Worm (Caenorhabditis elegans) whole organism, late embryonic: ENCODE results near the gene ceh-63.

Experiments
- T23F11.4 ChIP-seq: fragments of 200-800 bp; sonication (Bioruptor generic); optimal IDR thresholded peaks from 2 replicates; lab custom pipeline; 2018; ENCODE audit warnings: mild to moderate bottlenecking, missing genetic modification characterization, missing compliant biosample characterization
- ama-1 ChIP-seq: fragments of 150-350 bp; optimal IDR thresholded peaks from 2 replicates; lab custom pipeline; 2014
- ceh-30 ChIP-seq: fragments of 150-350 bp; optimal IDR thresholded peaks from 2 replicates; lab custom pipeline; 2014; ENCODE audit warnings: missing biosample characterization, missing genetic modification characterization
- ceh-31 ChIP-seq: sonication (generic microtip); optimal IDR thresholded peaks from 2 replicates; lab custom pipeline; 2016; ENCODE audit warnings: missing genetic modification characterization, missing compliant biosample characterization
- ceh-48 ChIP-seq: sonication (generic microtip); optimal IDR thresholded peaks from 2 replicates; lab custom pipeline; 2016; ENCODE audit warnings: missing genetic modification characterization, inconsistent platforms, missing compliant biosample characterization
- elt-4 ChIP-seq: sonication (generic microtip); optimal IDR thresholded peaks from 2 replicates; lab custom pipeline; 2016; ENCODE audit warnings: missing genetic modification characterization, missing compliant biosample characterization
- fkh-10 ChIP-seq: fragments of 150-350 bp; optimal IDR thresholded peaks from 2 replicates; lab custom pipeline; 2014; ENCODE audit warnings: missing biosample characterization, missing genetic modification reagents, missing genetic modification characterization
- hlh-6 ChIP-seq: sonication (generic microtip); optimal IDR thresholded peaks from 2 replicates; lab custom pipeline; 2016; ENCODE audit warnings: missing genotype, missing genetic modification characterization, missing compliant biosample characterization
- mec-3 ChIP-seq: sonication (generic microtip); optimal IDR thresholded peaks from 2 replicates; lab custom pipeline; 2016; ENCODE audit warnings: borderline replicate concordance, missing genetic modification characterization, missing compliant biosample characterization
- pha-2 ChIP-seq: sonication (generic microtip); optimal IDR thresholded peaks from 2 replicates; lab custom pipeline; 2017; ENCODE audit warnings: mild to moderate bottlenecking, missing genetic modification characterization, missing compliant biosample characterization
- ref-2 ChIP-seq: sonication (generic microtip); optimal IDR thresholded peaks from 2 replicates; lab custom pipeline; 2016; ENCODE audit warnings: missing genetic modification characterization, missing compliant biosample characterization
- tbx-2 ChIP-seq: sonication (generic microtip); optimal IDR thresholded peaks from 2 replicates; lab custom pipeline; 2016; ENCODE audit warnings: missing genetic modification characterization, missing compliant biosample characterization
- unc-3 ChIP-seq, 2 experiments: fragments of 200-800 bp in 1 of 2; sonication (Bioruptor generic) in 1 of 2; sonication (generic microtip) in 1 of 2; conservative IDR thresholded peaks in 1 of 2; optimal IDR thresholded peaks in 1 of 2; 2 replicates each; pipeline versions ENCODE4 v1.3.6 to Lab custom; 2016 to 2022; ENCODE audit warnings: missing compliant biosample characterization in 2 of 2, missing genetic modification characterization in 2 of 2, missing genetic modification reagents in 1 of 2
- unc-55 ChIP-seq: sonication (generic microtip); optimal IDR thresholded peaks from 2 replicates; lab custom pipeline; 2017; ENCODE audit warnings: missing biosample characterization, missing genetic modification reagents, missing genetic modification characterization
- unc-86 ChIP-seq: sonication (generic microtip); optimal IDR thresholded peaks from 2 replicates; lab custom pipeline; 2016; ENCODE audit warnings: missing genetic modification characterization, missing compliant biosample characterization
- ztf-16 ChIP-seq: sonication (generic microtip); optimal IDR thresholded peaks from 2 replicates; lab custom pipeline; 2017; ENCODE audit warnings: missing genetic modification characterization, missing compliant biosample characterization

ceh-63 gene

ce11 chrX:3625599-3625998 lies 48.3 kb downstream of the ceh-63 start:
- TF ChIP-seq ceh-48 (tag; lab: Kevin White, UChicago) (no peak), hlh-6 (tag; lab: Kevin White, UChicago) (no peak), ceh-30 (no peak), elt-4 (no peak), ceh-31 (no peak), ama-1 (lab: Kevin White, UChicago) (no peak), mec-3 (no peak), pha-2 (tag; lab: Kevin White, UChicago) (no peak), ref-2 (tag; lab: Kevin White, UChicago) (no peak), fkh-10 (GFP tag; lab: Kevin White, UChicago) (no peak), ztf-16 (tag; lab: Kevin White, UChicago) (no peak), unc-55 (GFP tag; lab: Kevin White, UChicago) (no peak)

- TF ChIP-seq unc-3 (GFP tag; conservative IDR thresholded peaks at IDR 0.05; lab: Robert Waterston, UW), result no peak
- no peak for TF ChIP-seq unc-3 (tag; optimal IDR thresholded peaks at IDR 0.05; lab: Kevin White, UChicago)
- TF ChIP-seq ztf-16 (tag; lab: Kevin White, UChicago), result no peak
- TF ChIP-seq unc-86, result no peak
- no peak for TF ChIP-seq T23F11.4
- TF ChIP-seq tbx-2 (tag; lab: Kevin White, UChicago), result no peak
Observed at ce11 chrX:3623162-3623561, 50.7 kb downstream of the ceh-63 start, which contains the start of gene C18B2.2. Gene C18B2.2, plus strand, starts transcription at chrX:3623462.
